Worm (Caenorhabditis elegans): ENCODE data around the gene ZK1248.11.

- TF ChIP-seq W03F9.2 (tag; optimal IDR thresholded peaks at IDR 0.05) (no peak), him-1 (tag; optimal IDR thresholded peaks at IDR 0.05) (no peak)
Measured at ce11 chrII:5799553-5799952, 28.8 kb downstream of the ZK1248.11 start, which contains the start of gene K05F1.8.
